Fruit fly (Drosophila melanogaster) Kc167 (cell line): ENCODE data around the gene Sbat.

ENCODE experiments used
- Sin3A ChIP-seq: fragments of >200 bp; optimal IDR thresholded peaks from 2 replicates; lab custom pipeline; 2018; ENCODE audit warnings: missing external identifiers
- h ChIP-seq: fragments of >200 bp; optimal IDR thresholded peaks from 3 replicates; lab custom pipeline; 2018; ENCODE audit warnings: missing external identifiers
- psq ChIP-seq: fragments of >200 bp; optimal IDR thresholded peaks from 2 replicates; lab custom pipeline; 2017; ENCODE audit warnings: missing external identifiers
- ttk ChIP-seq: sonication (Bioruptor generic); optimal IDR thresholded peaks from 2 replicates; lab custom pipeline; 2017; ENCODE audit warnings: missing external identifiers

dm6 chr2L:2856960-2857584 is 21.1 kb upstream of the Sbat start, which contains the start of gene CG2991:
- TF ChIP-seq h (no peak), psq (lab: Kevin White, UChicago) (no peak), ttk (lab: Kevin White, UChicago) (no peak), Sin3A (lab: Kevin White, UChicago) (no peak)
